Worm (Caenorhabditis elegans) whole organism, mixed stage, embryonic: ENCODE data around the gene let-805.

ENCODE experiments used
- drap-1 ChIP-seq: fragments of 200-800 bp; sonication (Bioruptor generic); optimal IDR thresholded peaks from 3 replicates; lab custom pipeline; 2018; ENCODE audit warnings: mild to moderate bottlenecking, missing genetic modification characterization, missing compliant biosample characterization
- elt-3 ChIP-seq: fragments of 150-350 bp; optimal IDR thresholded peaks from 2 replicates; lab custom pipeline; 2014; ENCODE audit warnings: missing biosample characterization, missing genetic modification characterization
- lin-13 ChIP-seq: fragments of 150-350 bp; optimal IDR thresholded peaks from 2 replicates; lab custom pipeline; 2014; ENCODE audit warnings: missing biosample characterization, missing genetic modification characterization
- mep-1 ChIP-seq: fragments of 150-350 bp; optimal IDR thresholded peaks from 2 replicates; lab custom pipeline; 2017; ENCODE audit warnings: missing biosample characterization, missing genetic modification reagents, missing genetic modification characterization, inconsistent platforms
- nhr-237 ChIP-seq: fragments of 150-350 bp; optimal IDR thresholded peaks from 2 replicates; lab custom pipeline; 2014; ENCODE audit warnings: missing biosample characterization, missing genetic modification characterization
- nhr-76 ChIP-seq: sonication (generic microtip); optimal IDR thresholded peaks from 2 replicates; lab custom pipeline; 2017; ENCODE audit warnings: missing biosample characterization, missing genetic modification characterization
- pha-4 ChIP-seq: fragments of 150-350 bp; optimal IDR thresholded peaks from 2 replicates; lab custom pipeline; 2018; ENCODE audit warnings: missing biosample characterization, missing genetic modification reagents, missing genetic modification characterization
- snpc-4 ChIP-seq: fragments of 150-350 bp; optimal IDR thresholded peaks from 2 replicates; lab custom pipeline; 2014; ENCODE audit warnings: missing biosample characterization, missing genetic modification characterization
- unc-39 ChIP-seq: fragments of 150-350 bp; optimal IDR thresholded peaks from 2 replicates; lab custom pipeline; 2014; ENCODE audit warnings: missing biosample characterization, missing genetic modification characterization
- unc-62 ChIP-seq: fragments of 150-350 bp; optimal IDR thresholded peaks from 2 replicates; lab custom pipeline; 2014; ENCODE audit warnings: missing biosample characterization, missing genetic modification reagents, missing genetic modification characterization
- ztf-11 ChIP-seq: fragments of 150-350 bp; optimal IDR thresholded peaks from 2 replicates; lab custom pipeline; 2014; ENCODE audit warnings: missing biosample characterization, missing genetic modification characterization

DNA sequence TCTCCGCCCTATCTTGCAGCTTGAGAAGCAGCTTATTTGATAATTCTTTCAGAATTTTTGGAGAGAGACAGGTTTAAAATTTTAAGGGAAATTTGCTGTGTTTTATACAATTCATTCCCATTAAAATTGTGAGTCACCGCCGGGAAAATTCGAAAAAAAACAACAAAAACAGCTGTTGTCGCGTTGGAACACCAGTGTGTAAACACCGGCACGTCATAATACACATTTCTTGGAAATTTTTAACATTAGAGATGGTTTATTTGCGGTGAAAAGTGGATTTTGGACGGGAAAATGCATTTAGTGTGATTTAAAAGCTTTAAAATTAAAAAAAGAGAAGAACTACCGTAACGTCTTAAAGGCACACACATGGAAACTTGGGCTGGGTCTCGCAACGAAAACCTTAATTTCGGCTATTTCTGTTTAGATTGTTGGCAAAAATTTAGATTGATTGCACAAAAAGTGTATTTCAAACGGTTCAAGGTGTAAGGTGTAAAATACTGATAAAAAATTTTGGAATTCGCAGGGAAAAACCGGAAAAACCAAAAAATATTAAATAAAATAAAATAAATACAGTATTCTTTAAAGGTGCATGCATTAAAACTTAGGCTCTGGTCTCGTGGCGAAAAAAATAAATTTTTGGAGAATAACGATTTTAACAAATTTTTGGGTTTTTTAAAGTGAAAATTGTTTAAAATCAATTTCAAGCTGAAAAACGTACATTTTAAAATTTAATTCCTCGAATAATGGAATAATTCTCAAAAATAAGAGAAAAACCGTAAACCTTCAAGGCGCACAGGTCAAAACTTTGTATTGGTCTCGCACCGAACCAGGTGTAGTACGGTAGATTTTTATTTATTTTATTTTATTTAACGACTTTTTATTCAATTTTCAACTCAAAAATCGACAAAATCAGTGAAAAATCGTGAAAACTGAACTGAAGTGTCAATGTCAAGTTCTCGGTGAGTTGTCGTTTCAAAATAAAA is 67.6 kb downstream of the let-805 start, which contains the start of gene cosa-1:
- no peak for TF ChIP-seq nhr-237 (tag; lab: Kevin White, UChicago)
- TF ChIP-seq pha-4 (tag; lab: Kevin White, UChicago), result no peak
- no peak for TF ChIP-seq lin-13
- TF ChIP-seq nhr-76 (tag; lab: Kevin White, UChicago), result no peak
- no peak for TF ChIP-seq snpc-4 (tag; lab: Kevin White, UChicago)
- no peak for TF ChIP-seq mep-1 (tag; lab: Kevin White, UChicago)
- TF ChIP-seq unc-62, result no peak
- TF ChIP-seq ztf-11 (tag; lab: Kevin White, UChicago), result no peak
- no peak for TF ChIP-seq drap-1
- TF ChIP-seq elt-3 (tag; lab: Kevin White, UChicago), result no peak
- no peak for TF ChIP-seq unc-39 (tag; lab: Kevin White, UChicago)
